Fruit fly (Drosophila melanogaster): ENCODE measurements around the gene dhd.

The dhd gene

DNA sequence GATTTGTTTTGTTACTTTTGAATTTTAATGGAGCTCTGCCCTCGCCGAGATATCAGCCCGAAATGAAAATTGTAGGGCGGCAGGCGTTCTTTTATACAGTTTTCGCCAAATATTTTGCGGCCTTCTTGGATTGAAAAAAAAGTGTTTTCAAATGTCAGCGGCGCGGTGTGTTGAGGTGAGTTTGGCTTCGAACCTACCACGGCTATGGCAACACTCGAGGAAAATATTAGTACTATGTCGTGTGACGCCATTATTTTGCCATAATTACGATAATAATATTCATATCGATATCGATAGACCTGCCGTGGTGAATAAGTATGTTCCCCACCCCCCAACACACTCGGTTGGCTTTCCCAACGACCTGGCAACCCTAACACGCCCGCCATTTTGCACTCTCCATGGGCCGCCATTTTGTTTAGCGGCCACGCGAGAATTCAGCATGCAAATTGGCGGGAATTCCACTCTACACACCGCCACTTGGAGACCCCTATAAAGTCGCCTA, at the start of gene dhd, which contains the start of gene TrxT:
TSS of gene dhd (plus strand) at position 334 of the 502 bp plus-strand sequence.
TSS of gene TrxT (minus strand) at position 51 of the 502 bp plus-strand sequence.
- TF ChIP-seq h (optimal IDR thresholded peaks at IDR 0.05) (no peak), Myc (optimal IDR thresholded peaks at IDR 0.05) (no peak), insv (optimal IDR thresholded peaks at IDR 0.05) (no peak)

DNA sequence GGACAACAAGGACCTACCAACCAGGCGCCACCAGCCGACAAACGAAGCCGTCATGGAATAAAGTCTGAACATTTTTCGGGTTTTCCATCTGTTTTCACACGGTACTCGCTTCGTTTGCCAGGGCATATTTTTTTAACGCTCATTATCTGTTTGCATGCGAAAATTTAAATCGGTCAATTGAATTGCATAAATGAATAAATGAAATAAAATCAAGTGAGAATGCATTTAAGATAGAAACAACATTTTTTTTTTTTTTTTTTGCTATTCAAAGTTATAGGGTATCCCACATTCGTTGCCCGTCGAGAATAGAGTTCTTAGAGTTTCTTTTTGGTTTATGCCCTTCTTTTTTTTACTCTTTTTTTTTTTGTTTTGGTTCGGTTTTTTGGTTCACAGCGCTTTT, 26.1 kb upstream of the dhd start:
- TF ChIP-seq Sin3A (optimal IDR thresholded peaks at IDR 0.05), result no peak
- no peak for TF ChIP-seq psq (optimal IDR thresholded peaks at IDR 0.05)
- TF ChIP-seq ttk (optimal IDR thresholded peaks at IDR 0.05), result no peak
- TF ChIP-seq Myc (optimal IDR thresholded peaks at IDR 0.05), result no peak
- no peak for TF ChIP-seq h (optimal IDR thresholded peaks at IDR 0.05)
- no peak for TF ChIP-seq insv (optimal IDR thresholded peaks at IDR 0.05)

DNA sequence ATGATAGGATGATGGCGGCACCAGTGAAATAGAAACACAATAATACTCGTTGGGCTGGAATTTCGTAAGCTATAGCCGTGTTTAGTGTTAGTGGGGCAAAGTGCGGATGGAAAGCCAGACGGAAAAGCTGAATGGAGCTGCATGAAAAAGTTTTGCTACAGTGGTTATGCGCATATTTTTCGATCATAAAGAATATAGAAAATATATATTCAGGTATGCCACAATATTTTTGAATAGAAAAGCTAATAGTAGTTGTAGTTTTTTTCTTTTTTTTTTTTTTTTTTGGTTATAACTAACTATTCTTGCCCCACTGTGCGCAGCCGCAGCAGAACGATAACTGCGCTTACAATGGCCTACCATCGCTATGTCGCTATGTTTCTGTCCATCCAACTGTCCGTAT, 25.5 kb upstream of the dhd start:
- TF ChIP-seq ttk (optimal IDR thresholded peaks at IDR 0.05) (no peak), Myc (optimal IDR thresholded peaks at IDR 0.05) (no peak), Sin3A (optimal IDR thresholded peaks at IDR 0.05) (no peak), psq (optimal IDR thresholded peaks at IDR 0.05) (no peak), h (optimal IDR thresholded peaks at IDR 0.05) (no peak), insv (optimal IDR thresholded peaks at IDR 0.05) (no peak)

DNA sequence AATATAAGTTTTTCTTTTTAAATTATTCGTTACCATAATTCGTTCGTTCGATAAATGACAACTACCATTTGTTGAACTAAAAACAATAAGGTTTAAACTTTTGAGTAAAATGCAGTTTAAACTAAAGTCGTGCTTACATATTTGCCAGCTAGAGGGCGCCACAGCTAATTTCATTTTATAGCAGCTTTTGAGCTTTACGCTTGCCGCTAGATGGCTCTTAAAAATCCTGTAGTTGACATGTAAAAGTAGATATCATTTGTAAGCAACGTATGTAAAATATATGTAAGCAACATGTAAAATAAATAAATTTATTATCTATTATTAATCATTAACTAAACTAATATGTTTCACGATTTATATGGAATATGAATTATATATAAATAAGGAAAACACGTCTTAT, 22.3 kb upstream of the dhd start:
- TF ChIP-seq psq (optimal IDR thresholded peaks at IDR 0.05), result no peak

DNA sequence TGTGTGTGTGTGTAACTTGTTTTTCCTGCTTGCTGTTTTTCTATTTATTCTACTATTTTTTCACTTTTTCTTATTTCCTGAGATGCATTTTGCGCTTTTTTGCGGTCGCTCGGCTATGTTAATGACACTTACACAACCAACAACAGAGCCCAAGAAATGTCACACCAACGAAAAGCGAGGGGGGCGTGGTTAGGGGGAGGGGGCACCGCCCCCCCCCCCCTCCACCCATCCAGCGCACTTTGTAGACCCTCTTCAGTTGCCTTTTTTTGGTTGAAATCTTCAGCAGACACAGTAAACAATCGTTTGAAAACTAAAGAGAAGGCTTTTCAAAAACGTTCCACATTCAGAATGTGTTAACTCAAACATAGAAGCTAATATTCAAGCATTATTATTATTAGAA, 18.8 kb upstream of the dhd start:
- TF ChIP-seq Myc (optimal IDR thresholded peaks at IDR 0.05) (no peak), ttk (optimal IDR thresholded peaks at IDR 0.05) (no peak), insv (optimal IDR thresholded peaks at IDR 0.05) (no peak), h (optimal IDR thresholded peaks at IDR 0.05) (no peak), Sin3A (optimal IDR thresholded peaks at IDR 0.05) (no peak), psq (optimal IDR thresholded peaks at IDR 0.05) (no peak)

DNA sequence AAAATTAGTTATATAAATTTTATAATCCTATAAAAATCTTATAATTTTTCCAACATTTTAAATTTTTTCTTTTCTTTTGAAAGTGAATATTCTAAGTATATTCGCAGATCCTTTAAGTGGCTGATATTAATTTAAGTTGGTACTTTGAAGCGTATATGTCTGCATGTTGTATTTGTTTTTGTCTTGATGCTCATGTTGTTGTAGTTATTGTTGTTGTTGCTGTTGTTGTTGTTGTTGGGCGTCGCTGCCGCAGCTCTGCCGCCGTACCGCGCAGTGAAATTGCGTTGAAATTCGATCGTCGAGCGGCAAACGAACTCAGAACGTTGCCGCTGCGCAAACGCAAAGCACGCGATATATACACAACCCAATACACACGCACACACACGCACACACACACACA, 16.2 kb upstream of the dhd start, which contains the start of gene CG42749:
TSS of gene CG42749 (plus strand) at position 301 of the 400 bp plus-strand sequence.
- TF ChIP-seq Sin3A (optimal IDR thresholded peaks at IDR 0.05) (no peak), h (optimal IDR thresholded peaks at IDR 0.05) (no peak), Myc (optimal IDR thresholded peaks at IDR 0.05) (no peak), ttk (optimal IDR thresholded peaks at IDR 0.05) (no peak), insv (optimal IDR thresholded peaks at IDR 0.05) (no peak), psq (optimal IDR thresholded peaks at IDR 0.05) (no peak)

DNA sequence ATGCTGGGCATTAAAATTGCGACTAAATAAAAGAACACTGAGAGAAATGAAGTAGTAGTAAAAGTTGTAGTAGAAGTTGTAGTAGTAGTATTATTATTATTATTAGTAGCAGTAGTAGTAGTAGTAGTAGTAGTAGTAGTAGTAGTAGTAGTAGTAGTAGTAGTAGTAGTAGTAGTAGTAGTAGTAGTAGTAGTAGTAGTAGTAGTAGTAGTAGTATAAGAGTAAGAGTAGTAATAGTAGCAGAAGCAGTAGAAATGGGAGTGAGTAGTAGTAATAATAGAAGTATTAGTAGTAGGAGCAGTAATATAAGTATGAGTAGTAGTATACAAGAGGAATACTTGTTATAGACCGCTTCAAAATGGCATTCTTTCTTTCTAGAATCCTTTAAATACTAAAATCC, 12.0 kb upstream of the dhd start:
- no peak for TF ChIP-seq ttk (optimal IDR thresholded peaks at IDR 0.05)
- TF ChIP-seq h (optimal IDR thresholded peaks at IDR 0.05), result no peak
- TF ChIP-seq psq (optimal IDR thresholded peaks at IDR 0.05), result no peak
- TF ChIP-seq Myc (optimal IDR thresholded peaks at IDR 0.05), result no peak
- no peak for TF ChIP-seq Sin3A (optimal IDR thresholded peaks at IDR 0.05)
- TF ChIP-seq insv (optimal IDR thresholded peaks at IDR 0.05), result no peak

DNA sequence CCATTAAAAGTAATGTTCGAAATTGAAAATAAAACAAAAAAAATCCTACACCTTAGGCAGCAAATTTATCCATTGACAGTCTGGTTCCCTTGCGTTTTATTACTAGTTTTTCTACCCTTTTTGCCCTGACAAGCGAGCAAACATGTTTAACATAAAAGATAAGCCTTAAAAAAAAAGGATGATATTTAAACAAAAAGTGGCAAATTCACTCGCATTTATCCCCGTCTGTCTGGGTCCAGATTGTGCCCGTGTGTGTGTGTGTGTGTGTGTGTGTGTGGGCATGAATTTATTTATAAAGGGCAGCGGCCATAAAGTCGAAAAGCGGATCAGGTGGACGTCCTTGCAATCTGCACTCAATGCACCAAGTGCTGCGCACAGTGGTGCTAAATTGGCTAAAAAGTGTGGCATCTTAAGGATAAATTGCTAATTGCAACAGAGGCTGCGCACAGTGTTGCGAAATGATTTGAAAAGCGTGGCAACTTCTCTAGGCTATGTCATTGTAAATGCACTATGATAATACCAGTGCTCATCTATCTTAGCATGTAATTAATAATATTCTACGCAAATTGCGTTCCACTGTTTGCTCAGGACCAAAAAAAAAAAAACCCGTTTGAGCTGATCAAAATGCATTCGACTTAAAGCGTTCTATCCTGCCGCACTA, 11.2 kb upstream of the dhd start:
- TF ChIP-seq Sin3A (optimal IDR thresholded peaks at IDR 0.05) (no peak), insv (optimal IDR thresholded peaks at IDR 0.05) (no peak), psq (optimal IDR thresholded peaks at IDR 0.05) (no peak), h (optimal IDR thresholded peaks at IDR 0.05) (no peak), ttk (optimal IDR thresholded peaks at IDR 0.05) (no peak), Myc (optimal IDR thresholded peaks at IDR 0.05) (no peak)

DNA sequence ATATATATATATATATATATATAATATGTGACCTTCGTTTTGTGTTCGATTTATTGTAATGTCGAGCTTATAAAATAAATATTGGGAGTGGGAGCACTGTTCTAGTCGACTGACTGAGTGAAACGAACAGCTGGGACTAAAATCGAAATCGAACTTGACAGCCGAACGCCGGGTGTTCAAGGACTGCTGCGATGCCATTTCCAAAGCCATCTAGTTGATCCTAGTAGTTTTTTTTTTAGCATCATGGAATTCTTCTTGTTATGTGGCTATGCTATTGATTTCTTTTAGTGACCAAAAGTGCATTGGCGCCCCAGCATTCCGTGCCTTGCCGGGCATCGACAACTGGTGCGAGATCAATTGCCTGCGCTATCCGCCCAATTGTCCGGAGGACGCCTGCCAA, 6.4 kb upstream of the dhd start, which contains the start of gene CG3323:
TSS of gene CG3323 (minus strand) at position 101 of the 400 bp plus-strand sequence.
- no peak for TF ChIP-seq insv (optimal IDR thresholded peaks at IDR 0.05)
- no peak for TF ChIP-seq ttk (optimal IDR thresholded peaks at IDR 0.05)
- TF ChIP-seq h (optimal IDR thresholded peaks at IDR 0.05), result no peak
- TF ChIP-seq psq (optimal IDR thresholded peaks at IDR 0.05), result no peak
- TF ChIP-seq Myc (optimal IDR thresholded peaks at IDR 0.05), result no peak
- TF ChIP-seq Sin3A (optimal IDR thresholded peaks at IDR 0.05), result no peak

DNA sequence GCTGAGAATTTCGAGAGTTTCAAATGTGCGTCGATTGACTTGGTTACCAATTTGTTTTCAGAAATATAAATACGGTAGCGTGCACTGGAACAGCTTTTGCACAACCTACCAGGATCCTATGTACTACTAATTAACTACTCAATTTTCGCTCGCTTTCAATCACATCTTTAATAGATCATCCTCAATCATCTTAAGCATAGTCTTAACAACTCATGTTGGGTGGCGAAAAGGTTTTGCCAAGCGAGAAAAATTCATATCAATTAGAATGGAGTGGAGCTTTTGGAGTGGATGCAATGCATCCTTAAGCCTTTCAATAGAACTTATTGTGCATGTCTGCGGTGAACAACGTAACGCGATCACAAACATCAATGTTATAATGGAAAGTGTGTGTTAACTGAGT, 4.7 kb upstream of the dhd start, which contains the start of gene CG17764:
TSS of gene CG17764 (minus strand) at position 101 of the 400 bp plus-strand sequence.
- TF ChIP-seq Myc (optimal IDR thresholded peaks at IDR 0.05), result no peak
- no peak for TF ChIP-seq ttk (optimal IDR thresholded peaks at IDR 0.05)
- no peak for TF ChIP-seq psq (optimal IDR thresholded peaks at IDR 0.05)
- TF ChIP-seq Sin3A (optimal IDR thresholded peaks at IDR 0.05), result no peak

DNA sequence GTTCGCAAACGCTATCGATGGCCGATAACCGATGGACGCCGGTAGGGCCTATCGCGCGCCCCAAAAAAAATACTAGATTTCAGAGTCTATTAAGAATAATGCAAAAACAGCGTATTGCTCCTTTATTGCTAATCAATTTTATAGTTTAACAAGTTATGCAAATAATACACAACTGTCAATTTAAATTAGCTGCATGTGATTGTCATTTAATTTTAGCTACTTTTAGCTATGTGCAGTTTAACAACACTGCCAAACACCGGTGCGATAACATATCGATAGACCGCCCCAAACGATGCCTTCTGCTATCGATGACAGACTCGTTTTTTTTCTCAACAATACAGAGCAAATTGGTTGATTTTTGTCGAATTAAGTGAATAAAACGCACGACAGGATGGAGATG, 3.0 kb upstream of the dhd start, which contains the start of the genes Cdk7 and snf:
TSS of gene Cdk7 (minus strand) at position 21 of the 400 bp plus-strand sequence.
TSS of gene snf (plus strand) at position 280 of the 400 bp plus-strand sequence.
- TF ChIP-seq h (optimal IDR thresholded peaks at IDR 0.05) (no peak), insv (optimal IDR thresholded peaks at IDR 0.05) (no peak), psq (optimal IDR thresholded peaks at IDR 0.05) (no peak), Sin3A (optimal IDR thresholded peaks at IDR 0.05) (no peak), ttk (optimal IDR thresholded peaks at IDR 0.05) (no peak), Myc (optimal IDR thresholded peaks at IDR 0.05) (no peak)

DNA sequence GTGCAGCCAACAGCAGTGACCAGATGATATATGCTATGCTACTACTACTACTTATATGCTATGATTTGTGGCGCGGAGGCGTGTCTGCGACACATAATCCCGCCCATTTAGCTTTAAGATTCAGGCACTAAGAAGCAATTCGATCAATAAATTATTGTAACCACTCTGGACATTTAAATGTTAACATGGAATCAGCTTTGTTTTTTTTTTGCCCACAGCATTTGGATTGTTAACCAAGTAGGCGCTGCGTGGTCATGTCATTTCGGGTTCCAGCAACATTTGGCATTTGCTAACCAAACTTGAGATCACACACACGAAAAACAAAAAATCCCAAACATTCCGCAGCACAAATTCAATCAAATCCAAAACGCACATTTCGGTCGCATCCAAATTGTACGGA, 987 bp downstream of the dhd start, which contains the start of gene CG4198:
TSS of gene CG4198 (plus strand) at position 301 of the 400 bp plus-strand sequence.
- TF ChIP-seq Sin3A (optimal IDR thresholded peaks at IDR 0.05) (no peak), insv (optimal IDR thresholded peaks at IDR 0.05) (no peak), psq (optimal IDR thresholded peaks at IDR 0.05) (no peak), h (optimal IDR thresholded peaks at IDR 0.05) (no peak), Myc (optimal IDR thresholded peaks at IDR 0.05) (no peak), ttk (optimal IDR thresholded peaks at IDR 0.05) (no peak)

DNA sequence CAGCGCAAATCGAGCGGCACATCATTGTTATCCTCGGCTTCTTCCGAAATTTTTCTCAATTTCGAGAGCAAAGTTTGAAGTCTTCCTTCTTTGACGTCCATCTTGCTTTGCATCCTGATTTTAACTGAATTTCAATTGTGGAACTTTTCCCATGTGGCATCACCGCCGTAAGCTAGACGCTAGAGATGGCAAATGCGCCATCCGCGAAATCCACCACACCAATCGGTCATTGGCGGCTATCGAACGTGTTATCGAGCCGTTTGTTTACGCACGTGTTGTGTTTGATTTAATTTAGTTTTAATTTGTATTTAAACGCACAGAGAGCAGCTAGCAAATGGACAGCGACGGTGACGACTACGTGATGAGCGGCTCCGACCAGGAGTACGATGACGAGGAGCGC, 5.2 kb downstream of the dhd start, which contains the start of the genes CG15930 and Sas10:
TSS of gene CG15930 (minus strand) at position 126 of the 400 bp plus-strand sequence.
TSS of gene Sas10 (plus strand) at position 240 of the 400 bp plus-strand sequence.
- TF ChIP-seq ttk (optimal IDR thresholded peaks at IDR 0.05), result no peak
- TF ChIP-seq h (optimal IDR thresholded peaks at IDR 0.05), result no peak
- no peak for TF ChIP-seq psq (optimal IDR thresholded peaks at IDR 0.05)
- no peak for TF ChIP-seq Myc (optimal IDR thresholded peaks at IDR 0.05)
- TF ChIP-seq Sin3A (optimal IDR thresholded peaks at IDR 0.05), result no peak
- TF ChIP-seq insv (optimal IDR thresholded peaks at IDR 0.05), result no peak
